Worm (Caenorhabditis elegans): Measurements from ENCODE around the gene Y43C5B.2.

DNA sequence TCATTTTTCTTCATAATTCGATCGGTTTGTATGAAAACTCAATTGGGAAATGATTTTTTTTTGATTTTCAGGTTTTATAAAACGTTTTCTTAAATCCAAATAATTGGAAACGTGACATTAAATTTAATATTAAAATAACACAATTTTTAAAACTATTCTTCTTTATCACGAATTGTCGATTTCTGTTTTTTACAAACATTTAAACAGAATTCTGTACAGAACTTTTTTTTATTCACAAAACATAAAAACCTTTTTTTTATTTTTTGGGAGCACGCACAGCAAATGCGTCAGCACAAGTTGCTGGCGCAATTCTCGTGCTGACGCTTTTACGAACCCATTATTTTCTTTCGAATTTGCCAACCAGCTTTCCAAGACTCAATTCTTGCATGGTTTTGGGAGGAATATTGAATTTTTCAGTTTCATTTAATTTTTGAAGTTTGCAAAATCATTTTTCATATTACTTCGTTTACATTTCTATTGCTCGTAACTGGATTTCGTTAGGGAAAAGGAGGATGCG lies 21.7 kb upstream of the Y43C5B.2 start, which contains the start of gene mpz-5:
- TF ChIP-seq lin-39 (tag; optimal IDR thresholded peaks at IDR 0.05) (no peak), ztf-11 (tag; optimal IDR thresholded peaks at IDR 0.05) (no peak), nhr-6 (tag; optimal IDR thresholded peaks at IDR 0.05) (peak; percentile 17), aly-2 (tag; optimal IDR thresholded peaks at IDR 0.05) (no peak), ceh-82 (tag; optimal IDR thresholded peaks at IDR 0.05) (no peak), spr-3 (GFP tag; optimal IDR thresholded peaks at IDR 0.05) (no peak), pha-4 (GFP tag; IDR thresholded peaks at IDR 0.05) (no peak), pha-4 (tag; optimal IDR thresholded peaks at IDR 0.05) (peak; percentile 53), snpc-4 (tag; optimal IDR thresholded peaks at IDR 0.05) (no peak), fkh-10 (GFP tag; optimal IDR thresholded peaks at IDR 0.05) (peak; percentile 30), dpl-1 (GFP tag; optimal IDR thresholded peaks at IDR 0.05) (peak; percentile 71), aha-1 (tag) (no peak), ctbp-1 (GFP tag; IDR thresholded peaks at IDR 0.05) (0 out of 2 replicates have a peak, but pooled peaks have one; percentile 9), snpc-1.2 (GFP tag; IDR thresholded peaks at IDR 0.05) (0 out of 2 replicates have a peak, but pooled peaks have one; percentile 55), hlh-30 (tag; optimal IDR thresholded peaks at IDR 0.05; ENCODE audit: insufficient read depth) (peak; percentile 59)

Measured in whole organism, L4 larva.